Fruit fly (Drosophila melanogaster): Measurements from ENCODE around the gene Atg14.
A peak's percentile ranks its signal among the peaks of the same experiment; 100 is the strongest.

- no peak for TF ChIP-seq Lpt (GFP tag; optimal IDR thresholded peaks at IDR 0.05)
- no peak for TF ChIP-seq Hr38 (GFP tag; optimal IDR thresholded peaks at IDR 0.05)
- TF ChIP-seq CG3919 (GFP tag; optimal IDR thresholded peaks at IDR 0.05) = peak; percentile 78
- no peak for TF ChIP-seq Hr4 (GFP tag; optimal IDR thresholded peaks at IDR 0.05)
- peak; percentile 91 for TF ChIP-seq Hr39 (GFP tag; optimal IDR thresholded peaks at IDR 0.05)
These were observed 20.2 kb upstream of the Atg14 start for dm6 chr3R:29096009-29096443.

Measured in whole organism, prepupa.